Worm (Caenorhabditis elegans) whole organism, midembryonic: Measurements from ENCODE around the gene nucl-1.

Experiments used
- T22C8.4 ChIP-seq: fragments of 200-800 bp; sonication (Bioruptor generic); IDR thresholded peaks from 2 replicates; pipeline ENCODE4 v1.3.6; 2022; ENCODE audit warnings: missing genetic modification characterization, missing compliant biosample characterization
- klf-2 ChIP-seq: fragments of 200-800 bp; sonication (Bioruptor generic); conservative IDR thresholded peaks from 2 replicates; pipeline ENCODE4 v1.3.6; 2022; ENCODE audit warnings: missing genetic modification reagents, missing genetic modification characterization, missing compliant biosample characterization
- med-1 ChIP-seq: sonication (generic microtip); optimal IDR thresholded peaks from 2 replicates; lab custom pipeline; 2017; ENCODE audit warnings: missing genetic modification characterization, mild to moderate bottlenecking, missing compliant biosample characterization, antibody characterized with exemption, missing genetic modification reagents; ENCODE audit not compliant: insufficient read depth
- ztf-23 ChIP-seq: fragments of 200-800 bp; sonication (Bioruptor generic); IDR thresholded peaks from 2 replicates; pipeline ENCODE4 v1.3.6; 2022; ENCODE audit warnings: missing genetic modification reagents, missing genetic modification characterization, missing compliant biosample characterization

DNA sequence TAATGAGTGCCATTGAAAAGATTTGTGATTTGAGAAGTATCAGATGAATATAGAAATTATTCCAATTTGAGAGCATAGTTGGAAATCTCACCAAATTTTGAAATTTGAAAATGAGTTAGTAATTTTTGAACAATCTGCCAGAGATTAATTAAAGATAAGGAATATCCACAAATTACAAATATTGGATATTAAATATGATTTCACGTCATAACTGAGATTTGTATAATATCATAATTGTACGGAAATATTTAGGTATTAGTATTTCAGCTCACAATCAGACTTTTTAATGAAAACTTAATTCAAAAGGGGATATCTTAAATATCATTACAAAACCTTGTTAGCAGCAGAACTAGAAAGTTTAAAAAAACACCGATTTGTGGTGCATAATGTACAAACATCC lies 29.4 kb downstream of the nucl-1 start, which contains the start of gene K07H8.7:
- TF ChIP-seq T22C8.4 (GFP tag; lab: Robert Waterston, UW) (no peak), klf-2 (GFP tag; lab: Robert Waterston, UW) (no peak), med-1 (GFP tag; lab: Kevin White, UChicago) (no peak), ztf-23 (GFP tag; lab: Robert Waterston, UW) (no peak)
